Worm (Caenorhabditis elegans): ENCODE data around the gene srd-29.

DNA sequence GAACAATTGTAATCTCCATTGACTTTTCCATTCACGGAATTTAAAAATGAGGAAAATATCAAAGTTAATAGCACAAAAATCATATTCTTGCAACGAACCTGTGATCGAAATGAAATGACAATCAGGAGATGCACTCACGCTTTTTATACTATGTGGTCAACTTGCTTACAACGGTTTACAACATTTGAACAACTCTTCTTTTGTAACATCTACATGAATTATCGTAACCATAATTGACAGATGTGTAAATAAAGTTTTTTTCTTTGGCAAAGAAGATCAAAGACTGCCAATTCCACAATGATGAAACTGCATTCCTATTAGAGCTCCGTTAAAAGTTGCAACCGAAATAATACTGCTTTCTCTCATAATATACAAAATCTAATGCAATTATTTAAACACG lies 4.2 kb downstream of the srd-29 start, which contains the start of gene F07C4.10:
- TF ChIP-seq hlh-11 (tag; optimal IDR thresholded peaks at IDR 0.05) (no peak), nhr-77 (tag; optimal IDR thresholded peaks at IDR 0.05) (no peak), ces-1 (GFP tag; optimal IDR thresholded peaks at IDR 0.05) (no peak), nhr-6 (tag; optimal IDR thresholded peaks at IDR 0.05) (no peak), zip-11 (GFP tag; IDR thresholded peaks at IDR 0.05) (no peak), pha-4 (GFP tag; IDR thresholded peaks at IDR 0.05) (no peak), pha-4 (tag; optimal IDR thresholded peaks at IDR 0.05) (no peak), unc-39 (tag; optimal IDR thresholded peaks at IDR 0.05) (no peak), saeg-2 (GFP tag; IDR thresholded peaks at IDR 0.05) (no peak), ZK546.5 (tag; optimal IDR thresholded peaks at IDR 0.05) (no peak), lin-13 (GFP tag; optimal IDR thresholded peaks at IDR 0.05) (no peak), dmd-9 (GFP tag; IDR thresholded peaks at IDR 0.05) (no peak), jun-1 (tag; optimal IDR thresholded peaks at IDR 0.05) (no peak), F44E2.7 (GFP tag; IDR thresholded peaks at IDR 0.05) (no peak)
